Worm (Caenorhabditis elegans) whole organism, L4/young adult: ENCODE results near the gene srb-12.

Source experiments
- W03F9.2 ChIP-seq: fragments of 150-350 bp; optimal IDR thresholded peaks from 2 replicates; lab custom pipeline; 2014; ENCODE audit warnings: missing biosample characterization, missing genetic modification characterization
- dao-5 ChIP-seq: sonication (generic microtip); optimal IDR thresholded peaks from 2 replicates; lab custom pipeline; 2016; ENCODE audit warnings: missing genotype, missing genetic modification characterization, moderate library complexity, missing compliant biosample characterization
- him-1 ChIP-seq: sonication (generic microtip); optimal IDR thresholded peaks from 2 replicates; lab custom pipeline; 2016; ENCODE audit warnings: missing genotype, missing genetic modification reagents, missing genetic modification characterization, missing compliant biosample characterization

DNA sequence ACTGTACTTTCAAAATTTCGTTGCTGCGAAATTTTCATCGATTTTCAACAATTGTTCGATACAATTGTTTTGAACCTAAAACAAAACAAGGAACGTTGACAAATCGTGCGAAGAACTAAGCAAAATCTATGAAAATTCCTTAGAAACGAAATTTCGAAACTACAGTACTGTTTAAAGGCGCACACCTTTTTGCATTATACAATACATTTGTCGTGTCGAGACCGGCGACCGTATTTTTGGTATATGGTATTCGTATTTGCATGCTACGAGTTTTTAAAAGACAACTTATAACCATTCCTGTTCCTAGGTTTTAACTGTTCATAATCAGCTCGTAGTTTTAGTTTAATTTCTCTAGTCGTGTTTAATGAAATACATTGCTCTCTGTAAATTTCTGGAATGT lies 24.2 kb upstream of the srb-12 start:
- TF ChIP-seq dao-5 (tag; lab: Kevin White, UChicago) (no peak), him-1 (tag; lab: Kevin White, UChicago) (no peak), W03F9.2 (tag; lab: Kevin White, UChicago) (no peak)
